Worm (Caenorhabditis elegans) whole organism, L1 larva: Measurements from ENCODE around the gene lbp-9.

ENCODE experiments used
- ceh-82 ChIP-seq, 3 experiments: fragments of 150-350 bp in 1 of 3; sonication (generic microtip) in 2 of 3; optimal IDR thresholded peaks; 2 replicates each; lab custom pipeline; 2014 to 2017; ENCODE audit warnings: missing biosample characterization in 3 of 3, missing genetic modification characterization in 3 of 3
- ces-1 ChIP-seq: fragments of 150-350 bp; optimal IDR thresholded peaks from 2 replicates; lab custom pipeline; 2014; ENCODE audit warnings: missing biosample characterization, missing genetic modification reagents, missing genetic modification characterization
- dpl-1 ChIP-seq, 3 experiments: fragments of 150-350 bp in 2 of 3; sonication (generic microtip) in 1 of 3; optimal IDR thresholded peaks; 2 replicates each; lab custom pipeline; 2014 to 2017; ENCODE audit warnings: missing biosample characterization in 3 of 3, missing genetic modification characterization in 3 of 3, missing genetic modification reagents in 3 of 3
- lin-15B ChIP-seq: fragments of 150-350 bp; sonication (generic microtip); optimal IDR thresholded peaks from 3 replicates; lab custom pipeline; 2014; ENCODE audit warnings: missing biosample characterization, missing genetic modification characterization
- nhr-11 ChIP-seq: fragments of 150-350 bp; optimal IDR thresholded peaks from 2 replicates; lab custom pipeline; 2014; ENCODE audit warnings: missing biosample characterization, missing genetic modification characterization
- nhr-20 ChIP-seq: sonication (generic microtip); optimal IDR thresholded peaks from 2 replicates; lab custom pipeline; 2016; ENCODE audit warnings: mild to moderate bottlenecking, missing genetic modification characterization, missing compliant biosample characterization
- nhr-28 ChIP-seq: fragments of 150-350 bp; optimal IDR thresholded peaks from 2 replicates; lab custom pipeline; 2014; ENCODE audit warnings: missing biosample characterization, missing genetic modification characterization
- swsn-7 ChIP-seq: sonication (generic microtip); optimal IDR thresholded peaks from 2 replicates; lab custom pipeline; 2016; ENCODE audit warnings: missing genetic modification characterization, missing compliant biosample characterization
- tbx-2 ChIP-seq: sonication (generic microtip); optimal IDR thresholded peaks from 2 replicates; lab custom pipeline; 2016; ENCODE audit warnings: missing genetic modification characterization, missing compliant biosample characterization
- unc-98 ChIP-seq: fragments of 200-800 bp; sonication (Bioruptor generic); IDR thresholded peaks from 2 replicates; pipeline ENCODE4 v1.3.6; 2022; ENCODE audit warnings: missing genetic modification characterization, missing compliant biosample characterization

DNA sequence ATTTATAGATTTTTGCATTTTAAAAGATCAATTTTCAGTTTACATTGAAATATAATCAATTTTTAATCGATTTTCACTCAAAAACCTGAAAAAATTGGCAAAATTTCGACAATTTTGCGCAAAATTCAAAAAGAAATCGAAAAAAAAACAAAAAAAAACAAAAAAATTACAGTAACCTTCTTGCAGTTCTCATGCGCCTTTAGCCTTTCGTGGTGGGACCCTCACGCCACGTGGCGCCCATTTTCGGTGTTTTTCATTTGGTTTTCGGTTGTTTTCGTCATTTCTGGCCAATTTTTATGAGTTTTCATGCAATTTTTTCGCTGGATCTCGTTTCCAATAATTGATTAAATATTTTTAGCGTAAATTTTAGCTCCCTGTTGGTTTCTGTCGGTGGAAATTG lies 830 bp upstream of the lbp-9 start:
- TF ChIP-seq lin-15B (tag; lab: Kevin White, UChicago) (no peak), ces-1 (GFP tag; lab: Kevin White, UChicago) (no peak), swsn-7 (tag; lab: Kevin White, UChicago) (no peak), dpl-1 (GFP tag; optimal IDR thresholded peaks at IDR 0.05; lab: Kevin White, UChicago) (no peak), ceh-82 (tag; optimal IDR thresholded peaks at IDR 0.05; lab: Kevin White, UChicago) (no peak), tbx-2 (tag; lab: Kevin White, UChicago) (no peak), nhr-20 (tag; lab: Kevin White, UChicago) (no peak), unc-98 (GFP tag; lab: Robert Waterston, UW) (no peak), nhr-28 (no peak), nhr-11 (tag; lab: Kevin White, UChicago) (no peak)
